Fruit fly (Drosophila melanogaster): ENCODE measurements around the gene CG3552.

DNA sequence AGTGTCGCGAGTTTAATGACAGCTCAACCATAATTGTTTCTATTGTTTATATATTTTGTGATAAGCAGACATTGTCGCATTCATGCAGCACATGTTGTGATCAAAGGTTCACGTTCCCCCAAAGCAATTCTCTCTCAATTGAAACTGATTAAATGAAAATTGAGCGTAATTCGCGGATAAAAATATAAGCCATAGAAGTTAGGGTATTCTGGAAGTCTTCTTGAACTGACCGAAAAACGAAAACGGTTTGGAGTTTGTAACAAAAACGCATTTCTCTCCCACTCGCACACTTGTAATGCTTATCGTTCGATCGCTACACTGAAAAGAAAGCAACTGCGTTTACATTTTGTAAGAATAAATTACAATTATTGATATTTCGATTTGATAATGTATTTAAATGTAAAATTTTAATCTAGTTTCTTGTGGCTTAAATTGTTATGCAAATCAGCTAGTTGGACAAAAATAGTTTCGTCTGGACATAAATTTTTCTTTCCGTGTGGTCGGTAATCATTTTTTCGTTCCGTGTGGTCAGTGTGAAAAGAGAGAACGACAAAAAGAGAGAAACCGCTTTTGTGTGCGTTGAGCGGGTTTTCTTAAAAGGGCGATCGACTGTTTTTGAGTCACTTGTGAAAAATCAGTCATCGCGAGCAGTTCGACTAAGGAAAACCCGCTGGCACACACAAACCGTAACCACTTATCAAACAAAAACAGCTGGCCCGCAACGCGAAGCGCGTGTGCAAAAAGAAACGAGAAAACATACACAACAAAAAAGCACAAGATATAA is 33.3 kb upstream of the CG3552 start, which contains the start of gene aay:
- no peak for TF ChIP-seq Scr (GFP tag; IDR thresholded peaks at IDR 0.05; ENCODE audit: partially characterized antibody)
- peak; percentile 99 for TF ChIP-seq Ptx1 (GFP tag; IDR thresholded peaks at IDR 0.05)
- TF ChIP-seq CG7372 (GFP tag; IDR thresholded peaks at IDR 0.05), result peak; percentile 97
- peak; percentile 92 for TF ChIP-seq TFAM (GFP tag; optimal IDR thresholded peaks at IDR 0.05)
- peak; percentile 99 for TF ChIP-seq CG7556 (GFP tag; optimal IDR thresholded peaks at IDR 0.05)
- TF ChIP-seq trh (GFP tag; optimal IDR thresholded peaks at IDR 0.05), result peak; percentile 97
- TF ChIP-seq HLH54F (GFP tag; optimal IDR thresholded peaks at IDR 0.05), result peak; percentile 98
- peak; percentile 34; the same call in 1 of the 2 replicates for TF ChIP-seq unc-4 (GFP tag; IDR thresholded peaks at IDR 0.05; ENCODE audit: partially characterized antibody)
- peak; percentile 99 for TF ChIP-seq caup (GFP tag; optimal IDR thresholded peaks at IDR 0.05; ENCODE audit: severe bottlenecking)
- TF ChIP-seq lola (GFP tag; optimal IDR thresholded peaks at IDR 0.05), result peak in 1 of 3 experiments; percentile 99
- peak; percentile 83 for TF ChIP-seq ftz-f1 (GFP tag; optimal IDR thresholded peaks at IDR 0.05)

Data from whole organism, embryonic.